Fruit fly (Drosophila melanogaster) whole organism, adult: ENCODE data around the gene srl.
A peak's percentile ranks its signal among the peaks of the same experiment; 100 is the strongest.

Experiments
- CG14711 ChIP-seq: fragments of 200-800 bp; sonication (Bioruptor generic); optimal IDR thresholded peaks from 2 replicates; lab custom pipeline; 2018; ENCODE audit warnings: missing biosample characterization, mild to moderate bottlenecking, missing genetic modification characterization, moderate library complexity
- CG1620 ChIP-seq: fragments of 200-800 bp; sonication (Bioruptor generic); optimal IDR thresholded peaks from 2 replicates; lab custom pipeline; 2016; ENCODE audit warnings: missing biosample characterization, missing genetic modification characterization
- CG33017 ChIP-seq: fragments of 200-800 bp; sonication (Bioruptor generic); optimal IDR thresholded peaks from 2 replicates; lab custom pipeline; 2018; ENCODE audit warnings: missing biosample characterization, mild to moderate bottlenecking, missing genetic modification characterization, moderate library complexity
- CG5204 ChIP-seq: fragments of 200-800 bp; sonication (Bioruptor generic); optimal IDR thresholded peaks from 2 replicates; lab custom pipeline; 2016; ENCODE audit warnings: missing biosample characterization, missing genetic modification characterization
- CG7045 ChIP-seq: fragments of 200-800 bp; sonication (Bioruptor generic); optimal IDR thresholded peaks from 2 replicates; lab custom pipeline; 2017; ENCODE audit warnings: missing biosample characterization, mild to moderate bottlenecking, missing genetic modification characterization
- CG7101 ChIP-seq: fragments of 200-800 bp; sonication (Bioruptor generic); optimal IDR thresholded peaks from 2 replicates; lab custom pipeline; 2018; ENCODE audit warnings: missing biosample characterization, mild to moderate bottlenecking, missing genetic modification characterization, moderate library complexity
- Crg-1 ChIP-seq: fragments of 200-800 bp; sonication (Bioruptor generic); optimal IDR thresholded peaks from 2 replicates; lab custom pipeline; 2016; ENCODE audit warnings: missing biosample characterization, missing genetic modification characterization
- Hr96 ChIP-seq: fragments of 200-800 bp; sonication (Bioruptor generic); optimal IDR thresholded peaks from 2 replicates; lab custom pipeline; 2016; ENCODE audit warnings: missing biosample characterization, missing genetic modification characterization
- Mnt ChIP-seq: fragments of 200-800 bp; sonication (Bioruptor generic); optimal IDR thresholded peaks from 2 replicates; lab custom pipeline; 2016; ENCODE audit warnings: missing biosample characterization, mild to moderate bottlenecking, missing genetic modification characterization
- bab1 ChIP-seq: fragments of 200-800 bp; sonication (Bioruptor generic); optimal IDR thresholded peaks from 3 replicates; lab custom pipeline; 2019; ENCODE audit warnings: missing biosample characterization, mild to moderate bottlenecking, missing genetic modification characterization, moderate library complexity
- cnc ChIP-seq, 2 experiments: fragments of >200 bp; optimal IDR thresholded peaks; 2 replicates each; lab custom pipeline; 2017
- tj ChIP-seq: fragments of 200-800 bp; sonication (Bioruptor generic); optimal IDR thresholded peaks from 3 replicates; lab custom pipeline; 2017; ENCODE audit warnings: missing biosample characterization, mild to moderate bottlenecking, missing genetic modification characterization, moderate library complexity
- toe ChIP-seq: fragments of 200-800 bp; sonication (Bioruptor generic); optimal IDR thresholded peaks from 2 replicates; lab custom pipeline; 2016; ENCODE audit warnings: missing biosample characterization, missing genetic modification characterization

DNA sequence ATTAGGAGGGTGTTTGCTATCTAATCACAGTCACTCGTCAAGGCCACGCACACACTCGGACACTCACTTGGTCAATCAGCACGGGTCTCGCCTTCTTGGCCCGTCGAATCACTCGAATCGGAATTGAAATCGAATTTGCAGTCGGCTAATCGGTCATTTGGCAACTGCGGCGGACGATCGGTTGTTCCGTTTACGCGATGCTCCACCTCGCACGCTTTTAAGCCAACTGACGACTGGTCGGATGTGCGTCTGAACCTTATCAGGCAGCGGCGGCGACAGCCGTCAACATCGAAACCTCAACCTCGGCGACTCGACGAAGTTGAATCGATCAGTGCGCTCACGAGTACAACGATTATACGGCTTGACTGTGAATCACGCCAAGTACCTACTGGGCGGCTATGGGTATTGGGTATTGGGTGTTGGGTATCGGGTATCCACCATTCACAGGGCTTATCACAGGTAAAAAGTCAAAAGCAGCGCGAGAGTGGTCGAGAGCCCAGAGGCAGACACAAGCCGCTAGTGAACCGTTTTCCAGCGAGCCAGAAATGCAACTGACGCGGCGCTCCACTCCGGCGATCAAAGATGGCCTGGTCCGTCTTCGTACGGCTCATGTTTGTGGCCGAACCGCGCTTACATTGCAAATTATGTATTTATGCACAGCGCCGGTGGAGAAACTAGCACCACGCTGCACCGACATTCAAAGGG, 42.1 kb upstream of the srl start:
- TF ChIP-seq toe (no peak), CG7045 (peak; percentile 23), Hr96 (no peak), CG33017 (tag; lab: Kevin White, UChicago) (peak; percentile 59), bab1 (GFP tag; lab: Kevin White, UChicago) (peak; percentile 3), CG14711 (tag; lab: Kevin White, UChicago) (peak; percentile 30), tj (peak; percentile 90), CG5204 (GFP tag; lab: Kevin White, UChicago) (no peak), CG7101 (tag; lab: Kevin White, UChicago) (peak; percentile 24), Crg-1 (GFP tag; lab: Kevin White, UChicago) (peak; percentile 15), CG1620 (GFP tag; lab: Kevin White, UChicago) (peak; percentile 8), Mnt (GFP tag; lab: Kevin White, UChicago) (peak; percentile 79), cnc (optimal IDR thresholded peaks at IDR 0.05; lab: Kevin White, UChicago) (no peak)
